Fruit fly (Drosophila melanogaster): ENCODE results near the gene Rpt6.

dm6 chrX:21339476-21339931 lies 23.7 kb downstream of the Rpt6 start, which contains the start of the genes tty and fliI:
- peak; percentile 67 for TF ChIP-seq psq (GFP tag; optimal IDR thresholded peaks at IDR 0.05)
- TF ChIP-seq CrebA (GFP tag; optimal IDR thresholded peaks at IDR 0.05; ENCODE audit: borderline replicate concordance), result no peak
- TF ChIP-seq Dfd (GFP tag; optimal IDR thresholded peaks at IDR 0.05), result no peak
- TF ChIP-seq rgr (GFP tag; optimal IDR thresholded peaks at IDR 0.05), result peak; percentile 88

Measured in whole organism, wandering third instar larva.